Fruit fly (Drosophila melanogaster) whole organism, adult: ENCODE data around the gene CG10214.

ENCODE experiments used
- CG12768 ChIP-seq: fragments of 200-800 bp; sonication (Bioruptor generic); optimal IDR thresholded peaks from 2 replicates; lab custom pipeline; 2017; ENCODE audit warnings: missing biosample characterization, missing genetic modification characterization, mild to moderate bottlenecking, moderate library complexity, missing genetic modification reagents
- CG14711 ChIP-seq: fragments of 200-800 bp; sonication (Bioruptor generic); optimal IDR thresholded peaks from 2 replicates; lab custom pipeline; 2018; ENCODE audit warnings: missing biosample characterization, mild to moderate bottlenecking, missing genetic modification characterization, moderate library complexity
- CG1620 ChIP-seq: fragments of 200-800 bp; sonication (Bioruptor generic); optimal IDR thresholded peaks from 2 replicates; lab custom pipeline; 2016; ENCODE audit warnings: missing biosample characterization, missing genetic modification characterization
- CG33017 ChIP-seq: fragments of 200-800 bp; sonication (Bioruptor generic); optimal IDR thresholded peaks from 2 replicates; lab custom pipeline; 2018; ENCODE audit warnings: missing biosample characterization, mild to moderate bottlenecking, missing genetic modification characterization, moderate library complexity
- CG5204 ChIP-seq: fragments of 200-800 bp; sonication (Bioruptor generic); optimal IDR thresholded peaks from 2 replicates; lab custom pipeline; 2016; ENCODE audit warnings: missing biosample characterization, missing genetic modification characterization
- CG7045 ChIP-seq: fragments of 200-800 bp; sonication (Bioruptor generic); optimal IDR thresholded peaks from 2 replicates; lab custom pipeline; 2017; ENCODE audit warnings: missing biosample characterization, mild to moderate bottlenecking, missing genetic modification characterization
- CG7101 ChIP-seq: fragments of 200-800 bp; sonication (Bioruptor generic); optimal IDR thresholded peaks from 2 replicates; lab custom pipeline; 2018; ENCODE audit warnings: missing biosample characterization, mild to moderate bottlenecking, missing genetic modification characterization, moderate library complexity
- Clk ChIP-seq: fragments of 200-800 bp; sonication (Bioruptor generic); optimal IDR thresholded peaks from 2 replicates; lab custom pipeline; 2017; ENCODE audit warnings: missing biosample characterization, missing genetic modification characterization
- Crg-1 ChIP-seq: fragments of 200-800 bp; sonication (Bioruptor generic); optimal IDR thresholded peaks from 2 replicates; lab custom pipeline; 2016; ENCODE audit warnings: missing biosample characterization, missing genetic modification characterization
- Mnt ChIP-seq: fragments of 200-800 bp; sonication (Bioruptor generic); optimal IDR thresholded peaks from 2 replicates; lab custom pipeline; 2016; ENCODE audit warnings: missing biosample characterization, mild to moderate bottlenecking, missing genetic modification characterization
- bab1 ChIP-seq: fragments of 200-800 bp; sonication (Bioruptor generic); optimal IDR thresholded peaks from 3 replicates; lab custom pipeline; 2019; ENCODE audit warnings: missing biosample characterization, mild to moderate bottlenecking, missing genetic modification characterization, moderate library complexity
- cnc ChIP-seq, 2 experiments: fragments of >200 bp; optimal IDR thresholded peaks; 2 replicates each; lab custom pipeline; 2017
- kay ChIP-seq: fragments of 200-800 bp; sonication (Bioruptor generic); peaks from one replicate; lab custom pipeline; 2016; ENCODE audit warnings: missing biosample characterization, missing genetic modification characterization, borderline replicate concordance
- ovo ChIP-seq: fragments of 200-800 bp; sonication (Bioruptor generic); optimal IDR thresholded peaks from 2 replicates; lab custom pipeline; 2016; ENCODE audit warnings: missing biosample characterization, missing genetic modification characterization
- pad ChIP-seq: fragments of 200-800 bp; sonication (Bioruptor generic); optimal IDR thresholded peaks from 3 replicates; lab custom pipeline; 2017; ENCODE audit warnings: missing biosample characterization, missing genetic modification characterization, mild to moderate bottlenecking, moderate library complexity, missing genetic modification reagents
- tj ChIP-seq: fragments of 200-800 bp; sonication (Bioruptor generic); optimal IDR thresholded peaks from 3 replicates; lab custom pipeline; 2017; ENCODE audit warnings: missing biosample characterization, mild to moderate bottlenecking, missing genetic modification characterization, moderate library complexity

Gene CG10214

dm6 chr3R:23721525-23721924, 45.8 kb downstream of the CG10214 start, which contains the start of gene CG10232:
TSS of gene CG10232 (minus strand) at chr3R:23721625.
- TF ChIP-seq CG14711 (tag; lab: Kevin White, UChicago) (no peak), CG7101 (no peak), kay (GFP tag; lab: Kevin White, UChicago) (no peak), cnc (optimal IDR thresholded peaks at IDR 0.05; lab: Kevin White, UChicago) (no peak), CG1620 (GFP tag; lab: Kevin White, UChicago) (no peak), CG5204 (GFP tag; lab: Kevin White, UChicago) (no peak), CG7045 (no peak), ovo (no peak), pad (GFP tag; lab: Kevin White, UChicago) (no peak)

dm6 chr3R:23718297-23718941, 48.9 kb downstream of the CG10214 start, which contains the start of gene nau:
TSS of gene nau (minus strand) at chr3R:23718357.
- TF ChIP-seq tj (GFP tag; lab: Kevin White, UChicago), result no peak
- no peak for TF ChIP-seq CG12768 (GFP tag; lab: Kevin White, UChicago)
- TF ChIP-seq CG33017 (tag; lab: Kevin White, UChicago), result no peak
- no peak for TF ChIP-seq CG7101
- no peak for TF ChIP-seq pad (GFP tag; lab: Kevin White, UChicago)
- TF ChIP-seq Mnt (GFP tag; lab: Kevin White, UChicago), result no peak
- no peak for TF ChIP-seq Clk (GFP tag; lab: Kevin White, UChicago)
- TF ChIP-seq CG1620 (GFP tag; lab: Kevin White, UChicago), result no peak
- TF ChIP-seq kay (GFP tag; lab: Kevin White, UChicago), result no peak
- no peak for TF ChIP-seq cnc (optimal IDR thresholded peaks at IDR 0.05; lab: Kevin White, UChicago)
- TF ChIP-seq Crg-1, result no peak
- TF ChIP-seq CG14711 (tag; lab: Kevin White, UChicago), result no peak
- TF ChIP-seq bab1 (GFP tag; lab: Kevin White, UChicago), result no peak
